Fruit fly (Drosophila melanogaster): Measurements from ENCODE around the gene cv.

cv gene

dm6 chrX:5737676-5738220 is 47.9 kb downstream of the cv start, which contains the start of gene Snx27 (continued):
- TF ChIP-seq HmgZ (tag; optimal IDR thresholded peaks at IDR 0.05): peak; percentile 82

DNA sequence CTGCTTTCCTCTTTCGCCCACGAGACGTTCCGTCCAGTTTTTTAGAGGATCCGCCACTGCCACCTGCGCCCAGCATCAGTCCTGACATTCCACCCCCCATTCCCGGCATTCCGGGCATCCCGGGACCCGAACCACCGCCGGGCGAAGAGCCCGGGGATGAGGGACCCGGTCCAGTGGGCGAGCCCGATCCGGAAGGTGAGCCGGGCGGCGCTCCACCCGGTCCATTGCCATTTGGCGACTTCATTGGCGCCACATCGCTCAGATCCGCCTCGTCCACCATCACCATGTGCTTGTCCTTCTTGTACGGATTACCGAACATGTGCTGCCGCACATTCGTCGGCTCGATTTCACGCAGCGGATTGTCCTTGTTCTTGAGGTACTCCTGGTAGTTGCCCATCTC is 51.8 kb downstream of the cv start:
- TF ChIP-seq Elba2 (GFP tag; optimal IDR thresholded peaks at IDR 0.05): no peak
- peak; percentile 54 for TF ChIP-seq Med (GFP tag)
